Worm (Caenorhabditis elegans): ENCODE results near the gene hphd-1.

ce11 chrII:12965538-12965588, 31.0 kb downstream of the hphd-1 start, which contains the start of gene ptr-18:
- TF ChIP-seq tra-4 (tag; optimal IDR thresholded peaks at IDR 0.05) (no peak), flt-1 (GFP tag; IDR thresholded peaks at IDR 0.05) (no peak), tbx-37 (GFP tag; conservative IDR thresholded peaks at IDR 0.05) (no peak), ama-1 (optimal IDR thresholded peaks at IDR 0.05) (no peak), ceh-13 (GFP tag; optimal IDR thresholded peaks at IDR 0.05) (no peak), hmg-4 (GFP tag; optimal IDR thresholded peaks at IDR 0.05) (no peak), hmbx-1 (tag; optimal IDR thresholded peaks at IDR 0.05) (no peak), scrt-1 (GFP tag; IDR thresholded peaks at IDR 0.05) (no peak), sea-1 (GFP tag; conservative IDR thresholded peaks at IDR 0.05) (no peak), tbx-11 (GFP tag; IDR thresholded peaks at IDR 0.05) (no peak), ets-7 (tag; optimal IDR thresholded peaks at IDR 0.05) (no peak), aly-1 (tag; optimal IDR thresholded peaks at IDR 0.05) (no peak), hnd-1 (tag; optimal IDR thresholded peaks at IDR 0.05) (no peak), F13C5.2 (tag; optimal IDR thresholded peaks at IDR 0.05) (no peak)
